Fruit fly (Drosophila melanogaster) whole organism, prepupa: ENCODE data around the gene AdoR.

Experiments
- Blimp-1 ChIP-seq: fragments of 200-800 bp; sonication (Bioruptor generic); optimal IDR thresholded peaks from 3 replicates; lab custom pipeline; 2017; ENCODE audit warnings: missing biosample characterization, missing genetic modification characterization, mild to moderate bottlenecking, moderate library complexity, missing genetic modification reagents
- CG10631 ChIP-seq: fragments of 200-800 bp; sonication (Bioruptor generic); optimal IDR thresholded peaks from 2 replicates; lab custom pipeline; 2016; ENCODE audit warnings: missing biosample characterization, missing genetic modification characterization
- CG11294 ChIP-seq: fragments of 200-800 bp; sonication (Bioruptor generic); IDR thresholded peaks from 2 replicates; pipeline ENCODE4 v1.3.6; 2022; ENCODE audit warnings: missing biosample characterization, missing genetic modification characterization
- CG11762 ChIP-seq: fragments of 200-800 bp; sonication (Bioruptor generic); optimal IDR thresholded peaks from 3 replicates; lab custom pipeline; 2016; ENCODE audit warnings: missing biosample characterization, missing genetic modification characterization; ENCODE audit not compliant: insufficient read depth
- CG11902 ChIP-seq: fragments of 200-800 bp; sonication (Bioruptor generic); optimal IDR thresholded peaks from 3 replicates; lab custom pipeline; 2016; ENCODE audit warnings: missing biosample characterization, missing genetic modification characterization
- CG1621 ChIP-seq: fragments of 200-800 bp; sonication (Bioruptor generic); optimal IDR thresholded peaks from 3 replicates; lab custom pipeline; 2018; ENCODE audit warnings: missing biosample characterization, mild to moderate bottlenecking, missing genetic modification characterization
- CG16779 ChIP-seq: fragments of 200-800 bp; sonication (Bioruptor generic); optimal IDR thresholded peaks from 3 replicates; lab custom pipeline; 2017; ENCODE audit warnings: missing biosample characterization, mild to moderate bottlenecking, missing genetic modification characterization
- CG32006 ChIP-seq: fragments of 200-800 bp; sonication (Bioruptor generic); optimal IDR thresholded peaks from 3 replicates; lab custom pipeline; 2017; ENCODE audit warnings: missing biosample characterization, mild to moderate bottlenecking, missing genetic modification characterization
- CG34406 ChIP-seq: fragments of 200-800 bp; sonication (Bioruptor generic); optimal IDR thresholded peaks from 3 replicates; lab custom pipeline; 2016; ENCODE audit warnings: missing biosample characterization, missing genetic modification characterization
- CG3919 ChIP-seq: fragments of 200-800 bp; sonication (Bioruptor generic); optimal IDR thresholded peaks from 3 replicates; lab custom pipeline; 2016; ENCODE audit warnings: missing biosample characterization, missing genetic modification characterization
- CG6276 ChIP-seq: fragments of 200-800 bp; sonication (Bioruptor generic); optimal IDR thresholded peaks from 2 replicates; lab custom pipeline; 2017; ENCODE audit warnings: missing biosample characterization, mild to moderate bottlenecking, missing genetic modification characterization
- CG6792 ChIP-seq: fragments of 200-800 bp; sonication (Bioruptor generic); optimal IDR thresholded peaks from 3 replicates; lab custom pipeline; 2016; ENCODE audit warnings: missing biosample characterization, missing genetic modification characterization
- CG6808 ChIP-seq: fragments of 200-800 bp; sonication (Bioruptor generic); optimal IDR thresholded peaks from 3 replicates; lab custom pipeline; 2017; ENCODE audit warnings: missing biosample characterization, missing genetic modification characterization, mild to moderate bottlenecking, moderate library complexity, missing genetic modification reagents
- CG6854 ChIP-seq: fragments of 200-800 bp; sonication (Bioruptor generic); optimal IDR thresholded peaks from 2 replicates; lab custom pipeline; 2017; ENCODE audit warnings: missing biosample characterization, mild to moderate bottlenecking, missing genetic modification characterization
- CG8119 ChIP-seq: fragments of 200-800 bp; sonication (Bioruptor generic); IDR thresholded peaks from 3 replicates; pipeline ENCODE4 v1.3.6; 2022; ENCODE audit warnings: missing biosample characterization, missing genetic modification characterization
- CG8319 ChIP-seq: fragments of 200-800 bp; sonication (Bioruptor generic); optimal IDR thresholded peaks from 3 replicates; lab custom pipeline; 2016; ENCODE audit warnings: missing biosample characterization, missing genetic modification characterization
- CG8632 ChIP-seq: fragments of 200-800 bp; sonication (Bioruptor generic); optimal IDR thresholded peaks from 3 replicates; lab custom pipeline; 2016; ENCODE audit warnings: missing biosample characterization, missing genetic modification characterization
- CG9139 ChIP-seq: fragments of 200-800 bp; sonication (Bioruptor generic); optimal IDR thresholded peaks from 3 replicates; lab custom pipeline; 2017; ENCODE audit warnings: missing biosample characterization, mild to moderate bottlenecking, missing genetic modification characterization
- Eip75B ChIP-seq: fragments of 200-800 bp; sonication (Bioruptor generic); optimal IDR thresholded peaks from 3 replicates; lab custom pipeline; 2016; ENCODE audit warnings: missing biosample characterization, missing genetic modification characterization
- Eip78C ChIP-seq: fragments of 200-800 bp; sonication (Bioruptor generic); peaks from one replicate; lab custom pipeline; 2016; ENCODE audit warnings: missing biosample characterization, missing genetic modification characterization
- Ets21C ChIP-seq: fragments of 200-800 bp; sonication (Bioruptor generic); optimal IDR thresholded peaks from 3 replicates; lab custom pipeline; 2016; ENCODE audit warnings: missing biosample characterization, missing genetic modification characterization
- Ets96B ChIP-seq: fragments of 200-800 bp; optimal IDR thresholded peaks from 2 replicates; lab custom pipeline; 2019; ENCODE audit warnings: missing biosample characterization, mild to moderate bottlenecking, missing genetic modification characterization, moderate library complexity
- Hr39 ChIP-seq: fragments of 200-800 bp; sonication (Bioruptor generic); optimal IDR thresholded peaks from 2 replicates; lab custom pipeline; 2016; ENCODE audit warnings: missing biosample characterization, missing genetic modification characterization
- Hr4 ChIP-seq: fragments of 200-800 bp; sonication (Bioruptor generic); optimal IDR thresholded peaks from 3 replicates; lab custom pipeline; 2016; ENCODE audit warnings: missing biosample characterization, missing genetic modification characterization
- Lpt ChIP-seq: fragments of 200-800 bp; sonication (Bioruptor generic); optimal IDR thresholded peaks from 3 replicates; lab custom pipeline; 2016; ENCODE audit warnings: missing biosample characterization, missing genetic modification characterization
- Met ChIP-seq: fragments of 200-800 bp; sonication (Bioruptor generic); optimal IDR thresholded peaks from 3 replicates; lab custom pipeline; 2016; ENCODE audit warnings: missing biosample characterization, missing genetic modification characterization
- OdsH ChIP-seq: fragments of 200-800 bp; sonication (Bioruptor generic); optimal IDR thresholded peaks from 3 replicates; lab custom pipeline; 2016; ENCODE audit warnings: missing biosample characterization, missing genetic modification characterization
- Smox ChIP-seq: fragments of 200-800 bp; sonication (Bioruptor generic); optimal IDR thresholded peaks from 3 replicates; lab custom pipeline; 2016; ENCODE audit warnings: missing biosample characterization, missing genetic modification characterization
- Sox102F ChIP-seq: fragments of 200-800 bp; sonication (Bioruptor generic); optimal IDR thresholded peaks from 2 replicates; lab custom pipeline; 2016; ENCODE audit warnings: missing biosample characterization, mild to moderate bottlenecking, missing genetic modification characterization
- Sox14 ChIP-seq: fragments of 200-800 bp; sonication (Bioruptor generic); optimal IDR thresholded peaks from 3 replicates; lab custom pipeline; 2016; ENCODE audit warnings: missing biosample characterization, missing genetic modification characterization
- achi ChIP-seq: fragments of 200-800 bp; sonication (Bioruptor generic); optimal IDR thresholded peaks from 3 replicates; lab custom pipeline; 2016; ENCODE audit warnings: missing biosample characterization, missing genetic modification characterization
- dac ChIP-seq: fragments of 200-800 bp; sonication (Bioruptor generic); optimal IDR thresholded peaks from 2 replicates; lab custom pipeline; 2017; ENCODE audit warnings: missing biosample characterization, mild to moderate bottlenecking, missing genetic modification characterization
- eg ChIP-seq: fragments of 200-800 bp; sonication (Bioruptor generic); IDR thresholded peaks from 3 replicates; pipeline ENCODE4 v1.3.6; 2022; ENCODE audit warnings: missing biosample characterization, missing genetic modification characterization
- esn ChIP-seq: fragments of 200-800 bp; sonication (Bioruptor generic); optimal IDR thresholded peaks from 2 replicates; lab custom pipeline; 2016; ENCODE audit warnings: missing biosample characterization, mild to moderate bottlenecking, missing genetic modification characterization, moderate library complexity
- fd59A ChIP-seq: fragments of 200-800 bp; sonication (Bioruptor generic); optimal IDR thresholded peaks from 2 replicates; lab custom pipeline; 2017; ENCODE audit warnings: missing biosample characterization, mild to moderate bottlenecking, missing genetic modification characterization, missing genetic modification reagents
- fd85E ChIP-seq: fragments of 200-800 bp; sonication (Bioruptor generic); optimal IDR thresholded peaks from 3 replicates; lab custom pipeline; 2016; ENCODE audit warnings: missing biosample characterization, missing genetic modification characterization
- fkh ChIP-seq: fragments of 200-800 bp; sonication (Bioruptor generic); optimal IDR thresholded peaks from 3 replicates; lab custom pipeline; 2017; ENCODE audit warnings: missing biosample characterization, mild to moderate bottlenecking, missing genetic modification characterization, moderate library complexity
- lz ChIP-seq: fragments of 200-800 bp; sonication (Bioruptor generic); optimal IDR thresholded peaks from 3 replicates; lab custom pipeline; 2016; ENCODE audit warnings: missing biosample characterization, missing genetic modification characterization
- net ChIP-seq: fragments of 200-800 bp; sonication (Bioruptor generic); optimal IDR thresholded peaks from 3 replicates; lab custom pipeline; 2016; ENCODE audit warnings: missing biosample characterization, missing genetic modification characterization
- pdm3 ChIP-seq: fragments of 200-800 bp; sonication (Bioruptor generic); optimal IDR thresholded peaks from 3 replicates; lab custom pipeline; 2016; ENCODE audit warnings: missing biosample characterization, missing genetic modification characterization
- ss ChIP-seq, 2 experiments: fragments of 200-800 bp; sonication (Bioruptor generic); optimal IDR thresholded peaks; 2 replicates in 1 of 2; 3 replicates in 1 of 2; lab custom pipeline; 2017 to 2018; ENCODE audit warnings: mild to moderate bottlenecking in 2 of 2, missing biosample characterization in 2 of 2, missing genetic modification characterization in 2 of 2, moderate library complexity in 1 of 2
- svp ChIP-seq: fragments of 200-800 bp; sonication (Bioruptor generic); peaks from one replicate; lab custom pipeline; 2016; ENCODE audit warnings: missing biosample characterization, missing genetic modification characterization
- topi ChIP-seq: fragments of 200-800 bp; sonication (Bioruptor generic); optimal IDR thresholded peaks from 3 replicates; lab custom pipeline; 2016; ENCODE audit warnings: missing biosample characterization, missing genetic modification characterization
- vri ChIP-seq: fragments of 200-800 bp; sonication (Bioruptor generic); optimal IDR thresholded peaks from 3 replicates; lab custom pipeline; 2016; ENCODE audit warnings: missing biosample characterization, mild to moderate bottlenecking, missing genetic modification characterization

AdoR gene

dm6 chr3R:30099341-30099871, 50.0 kb downstream of the AdoR start (continued):
- TF ChIP-seq vri (GFP tag; lab: Kevin White, UChicago) (peak; percentile 64), Sox102F (GFP tag; lab: Kevin White, UChicago) (peak; percentile 58), eg (GFP tag; lab: Robert Waterston, UW) (peak; percentile 82), CG32006 (no peak), CG8319 (GFP tag; lab: Kevin White, UChicago) (no peak), CG1621 (tag; lab: Kevin White, UChicago) (no peak), net (GFP tag; lab: Kevin White, UChicago) (peak; percentile 61), dac (no peak), Met (GFP tag; lab: Kevin White, UChicago) (peak; percentile 39), Eip75B (GFP tag; lab: Kevin White, UChicago) (no peak), CG11762 (GFP tag; lab: Kevin White, UChicago) (no peak), CG6808 (no peak), fd85E (GFP tag; lab: Kevin White, UChicago) (peak; percentile 16), Sox14 (GFP tag; lab: Kevin White, UChicago) (no peak), Hr4 (GFP tag; lab: Kevin White, UChicago) (no peak), Lpt (GFP tag; lab: Kevin White, UChicago) (peak; percentile 22), ss (GFP tag; optimal IDR thresholded peaks at IDR 0.05; lab: Kevin White, UChicago) (peak; percentile 34 to 54), Hr39 (GFP tag; lab: Kevin White, UChicago) (no peak), Ets96B (tag; lab: Kevin White, UChicago) (no peak), CG9139 (peak; percentile 30), CG3919 (peak; percentile 21), CG10631 (GFP tag; lab: Kevin White, UChicago) (no peak), svp (GFP tag; lab: Kevin White, UChicago) (peak; percentile 85), CG11294 (GFP tag; lab: Robert Waterston, UW) (no peak), esn (peak; percentile 42), Ets21C (GFP tag; lab: Kevin White, UChicago) (no peak), CG6792 (peak; percentile 31), Smox (GFP tag; lab: Kevin White, UChicago) (no peak), achi (GFP tag; lab: Kevin White, UChicago) (no peak), Blimp-1 (GFP tag; lab: Kevin White, UChicago) (no peak), CG8119 (GFP tag; lab: Robert Waterston, UW) (peak; percentile 43; the same call in 2 of the 3 replicates), CG34406 (GFP tag; lab: Kevin White, UChicago) (peak; percentile 21), fkh (GFP tag; lab: Kevin White, UChicago) (no peak), fd59A (GFP tag; lab: Kevin White, UChicago) (no peak), CG6854 (GFP tag; lab: Kevin White, UChicago) (peak; percentile 51), pdm3 (GFP tag; lab: Kevin White, UChicago) (no peak), CG11902 (GFP tag; lab: Kevin White, UChicago) (no peak), lz (peak; percentile 28), Eip78C (GFP tag; lab: Kevin White, UChicago) (peak; percentile 79)

dm6 chr3R:30098229-30098628, 51.2 kb downstream of the AdoR start:
- TF ChIP-seq CG8632 (no peak), CG6808 (no peak), OdsH (GFP tag; lab: Kevin White, UChicago) (no peak), lz (no peak), CG11762 (GFP tag; lab: Kevin White, UChicago) (no peak), fd59A (GFP tag; lab: Kevin White, UChicago) (no peak), svp (GFP tag; lab: Kevin White, UChicago) (no peak), Hr39 (GFP tag; lab: Kevin White, UChicago) (no peak), Ets96B (tag; lab: Kevin White, UChicago) (no peak), CG8119 (GFP tag; lab: Robert Waterston, UW) (no peak), topi (GFP tag; lab: Kevin White, UChicago) (no peak), Smox (GFP tag; lab: Kevin White, UChicago) (no peak), ss (GFP tag; optimal IDR thresholded peaks at IDR 0.05; lab: Kevin White, UChicago) (no peak), CG6792 (no peak), CG6276 (GFP tag; lab: Kevin White, UChicago) (no peak), vri (GFP tag; lab: Kevin White, UChicago) (no peak), CG6854 (GFP tag; lab: Kevin White, UChicago) (no peak), CG16779 (tag; lab: Kevin White, UChicago) (no peak)
